Fruit fly (Drosophila melanogaster): Measurements from ENCODE around the gene CG42538.

DNA sequence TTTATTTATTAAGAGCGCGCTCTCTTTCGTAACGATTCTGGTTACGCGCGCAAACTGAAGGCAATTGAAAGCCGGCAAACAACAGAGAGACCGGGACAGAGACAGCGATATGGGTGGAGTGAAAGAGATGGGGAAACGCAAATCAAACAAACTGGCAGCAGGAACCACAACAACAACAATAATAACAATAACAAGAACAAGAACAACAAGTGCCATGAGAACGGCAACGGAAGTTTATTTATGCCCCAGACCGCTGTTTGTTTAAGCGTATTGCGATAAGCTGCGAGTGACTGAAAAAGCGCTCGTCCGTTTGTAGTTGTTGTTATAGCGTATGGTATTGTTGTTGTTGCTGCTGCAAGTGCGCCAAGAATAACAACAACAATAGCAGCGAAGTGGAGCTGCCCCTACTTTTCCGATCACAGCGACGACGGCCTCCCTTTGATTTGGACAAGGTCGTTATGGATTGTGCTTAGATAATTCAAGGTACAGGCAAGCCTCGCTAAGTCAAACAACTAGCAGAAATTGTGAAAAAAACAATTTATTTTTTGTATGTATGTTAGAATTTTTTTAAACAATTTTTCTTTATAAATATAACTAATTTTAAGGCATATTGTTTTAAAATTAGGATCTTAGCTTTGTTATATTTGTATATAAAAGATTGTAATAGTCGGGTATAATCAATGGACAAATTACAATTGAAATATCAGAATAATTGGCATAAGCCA lies 8.1 kb upstream of the CG42538 start:
- TF ChIP-seq pan (optimal IDR thresholded peaks at IDR 0.05) (no peak), EcR (GFP tag; optimal IDR thresholded peaks at IDR 0.05) (no peak), psq (optimal IDR thresholded peaks at IDR 0.05) (no peak)
